Worm (Caenorhabditis elegans) whole organism, late embryonic: Measurements from ENCODE around the gene nspb-1.
"Not testable (repeated sequence)": the region's sequence is repeated elsewhere in the genome, so short reads cannot be mapped to it uniquely, and the experiment has no call there.

Source experiments
- C08G9.2 ChIP-seq: sonication (generic microtip); optimal IDR thresholded peaks from 2 replicates; lab custom pipeline; 2016; ENCODE audit warnings: mild to moderate bottlenecking, missing genetic modification characterization, moderate library complexity, missing compliant biosample characterization
- K02D7.2 ChIP-seq: sonication (generic microtip); optimal IDR thresholded peaks from 2 replicates; lab custom pipeline; 2017; ENCODE audit warnings: mild to moderate bottlenecking, missing genetic modification characterization, missing compliant biosample characterization
- T23F11.4 ChIP-seq: fragments of 200-800 bp; sonication (Bioruptor generic); optimal IDR thresholded peaks from 2 replicates; lab custom pipeline; 2018; ENCODE audit warnings: mild to moderate bottlenecking, missing genetic modification characterization, missing compliant biosample characterization
- Y22D7AL.16 ChIP-seq: sonication (generic microtip); optimal IDR thresholded peaks from 2 replicates; lab custom pipeline; 2016; ENCODE audit warnings: missing genetic modification characterization, missing compliant biosample characterization
- ahr-1 ChIP-seq: sonication (generic microtip); optimal IDR thresholded peaks from 2 replicates; lab custom pipeline; 2016; ENCODE audit warnings: missing genetic modification characterization, missing compliant biosample characterization
- ama-1 ChIP-seq: fragments of 150-350 bp; optimal IDR thresholded peaks from 2 replicates; lab custom pipeline; 2014
- ceh-14 ChIP-seq: sonication (generic microtip); optimal IDR thresholded peaks from 2 replicates; lab custom pipeline; 2016; ENCODE audit warnings: missing genotype, missing genetic modification characterization, missing compliant biosample characterization
- ceh-2 ChIP-seq: sonication (generic microtip); optimal IDR thresholded peaks from 2 replicates; lab custom pipeline; 2016; ENCODE audit warnings: missing genotype, missing genetic modification characterization, missing compliant biosample characterization
- ceh-22 ChIP-seq: sonication (generic microtip); optimal IDR thresholded peaks from 2 replicates; lab custom pipeline; 2017; ENCODE audit warnings: missing biosample characterization, missing genetic modification characterization
- ceh-30 ChIP-seq: fragments of 150-350 bp; optimal IDR thresholded peaks from 2 replicates; lab custom pipeline; 2014; ENCODE audit warnings: missing biosample characterization, missing genetic modification characterization
- ceh-31 ChIP-seq: sonication (generic microtip); optimal IDR thresholded peaks from 2 replicates; lab custom pipeline; 2016; ENCODE audit warnings: missing genetic modification characterization, missing compliant biosample characterization
- ceh-48 ChIP-seq: sonication (generic microtip); optimal IDR thresholded peaks from 2 replicates; lab custom pipeline; 2016; ENCODE audit warnings: missing genetic modification characterization, inconsistent platforms, missing compliant biosample characterization
- dmd-4 ChIP-seq: sonication (generic microtip); optimal IDR thresholded peaks from 2 replicates; lab custom pipeline; 2016; ENCODE audit warnings: borderline replicate concordance, missing genetic modification characterization, missing compliant biosample characterization
- dve-1 ChIP-seq: sonication (generic microtip); optimal IDR thresholded peaks from 2 replicates; lab custom pipeline; 2017; ENCODE audit warnings: antibody characterized with exemption, mild to moderate bottlenecking, missing genetic modification characterization, missing compliant biosample characterization
- ets-4 ChIP-seq: sonication (generic microtip); optimal IDR thresholded peaks from 2 replicates; lab custom pipeline; 2016; ENCODE audit warnings: missing genetic modification characterization, missing compliant biosample characterization
- eyg-1 ChIP-seq: sonication (generic microtip); optimal IDR thresholded peaks from 2 replicates; lab custom pipeline; 2016; ENCODE audit warnings: missing genotype, missing genetic modification characterization, missing compliant biosample characterization
- fax-1 ChIP-seq: sonication (generic microtip); optimal IDR thresholded peaks from 2 replicates; lab custom pipeline; 2016; ENCODE audit warnings: missing genotype, missing genetic modification characterization, missing compliant biosample characterization
- hlh-30 ChIP-seq: sonication (generic microtip); optimal IDR thresholded peaks from 2 replicates; lab custom pipeline; 2017; ENCODE audit warnings: antibody characterized with exemption, missing genetic modification characterization, missing compliant biosample characterization; ENCODE audit not compliant: insufficient read depth
- madf-2 ChIP-seq: sonication (generic microtip); optimal IDR thresholded peaks from 2 replicates; lab custom pipeline; 2017; ENCODE audit warnings: missing genetic modification characterization, missing compliant biosample characterization
- mec-3 ChIP-seq: sonication (generic microtip); optimal IDR thresholded peaks from 2 replicates; lab custom pipeline; 2016; ENCODE audit warnings: borderline replicate concordance, missing genetic modification characterization, missing compliant biosample characterization
- nfya-1 ChIP-seq: sonication (generic microtip); optimal IDR thresholded peaks from 2 replicates; lab custom pipeline; 2017; ENCODE audit warnings: missing genetic modification characterization, mild to moderate bottlenecking, missing compliant biosample characterization, antibody characterized with exemption, moderate library complexity
- nhr-11 ChIP-seq: fragments of 150-350 bp; optimal IDR thresholded peaks from 2 replicates; lab custom pipeline; 2014; ENCODE audit warnings: missing biosample characterization, missing genetic modification characterization
- nhr-232 ChIP-seq: sonication (generic microtip); optimal IDR thresholded peaks from 2 replicates; lab custom pipeline; 2016; ENCODE audit warnings: missing genetic modification characterization, missing compliant biosample characterization
- odd-2 ChIP-seq: sonication (generic microtip); optimal IDR thresholded peaks from 2 replicates; lab custom pipeline; 2017; ENCODE audit warnings: antibody characterized with exemption, mild to moderate bottlenecking, missing genetic modification characterization, missing compliant biosample characterization
- pat-9 ChIP-seq: fragments of 200-800 bp; sonication (Bioruptor generic); optimal IDR thresholded peaks from 2 replicates; lab custom pipeline; 2018; ENCODE audit warnings: mild to moderate bottlenecking, missing genetic modification characterization, moderate library complexity, missing compliant biosample characterization
- pha-2 ChIP-seq: sonication (generic microtip); optimal IDR thresholded peaks from 2 replicates; lab custom pipeline; 2017; ENCODE audit warnings: mild to moderate bottlenecking, missing genetic modification characterization, missing compliant biosample characterization
- pha-4 ChIP-seq: fragments of 150-350 bp; optimal IDR thresholded peaks from 2 replicates; lab custom pipeline; 2018; ENCODE audit warnings: missing biosample characterization, missing genetic modification reagents, missing genetic modification characterization
- pros-1 ChIP-seq: fragments of 150-350 bp; optimal IDR thresholded peaks from 2 replicates; lab custom pipeline; 2014; ENCODE audit warnings: missing biosample characterization, missing genetic modification reagents, missing genetic modification characterization
- ref-2 ChIP-seq: sonication (generic microtip); optimal IDR thresholded peaks from 2 replicates; lab custom pipeline; 2016; ENCODE audit warnings: missing genetic modification characterization, missing compliant biosample characterization
- sdc-2 ChIP-seq: sonication (generic microtip); optimal IDR thresholded peaks from 2 replicates; lab custom pipeline; 2016; ENCODE audit warnings: missing genotype, missing genetic modification characterization, missing compliant biosample characterization
- sox-2 ChIP-seq: fragments of 200-800 bp; sonication (Bioruptor generic); IDR thresholded peaks from 2 replicates; pipeline ENCODE4 v1.3.6; 2022; ENCODE audit warnings: missing genetic modification reagents, missing genetic modification characterization, missing compliant biosample characterization
- syd-9 ChIP-seq: sonication (generic microtip); optimal IDR thresholded peaks from 2 replicates; lab custom pipeline; 2016; ENCODE audit warnings: mild to moderate bottlenecking, missing genetic modification characterization, moderate library complexity, missing compliant biosample characterization
- tbx-2 ChIP-seq: sonication (generic microtip); optimal IDR thresholded peaks from 2 replicates; lab custom pipeline; 2016; ENCODE audit warnings: missing genetic modification characterization, missing compliant biosample characterization
- tbx-7 ChIP-seq: sonication (generic microtip); optimal IDR thresholded peaks from 2 replicates; lab custom pipeline; 2016; ENCODE audit warnings: missing genotype, missing genetic modification characterization, missing compliant biosample characterization
- ttx-3 ChIP-seq: sonication (generic microtip); optimal IDR thresholded peaks from 2 replicates; lab custom pipeline; 2016; ENCODE audit warnings: missing genetic modification reagents, missing genetic modification characterization, missing compliant biosample characterization
- unc-3 ChIP-seq, 2 experiments: fragments of 200-800 bp in 1 of 2; sonication (Bioruptor generic) in 1 of 2; sonication (generic microtip) in 1 of 2; conservative IDR thresholded peaks in 1 of 2; optimal IDR thresholded peaks in 1 of 2; 2 replicates each; pipeline versions ENCODE4 v1.3.6 to Lab custom; 2016 to 2022; ENCODE audit warnings: missing compliant biosample characterization in 2 of 2, missing genetic modification characterization in 2 of 2, missing genetic modification reagents in 1 of 2
- unc-42 ChIP-seq: sonication (generic microtip); optimal IDR thresholded peaks from 2 replicates; lab custom pipeline; 2016; ENCODE audit warnings: missing genotype, missing genetic modification characterization, missing compliant biosample characterization
- unc-86 ChIP-seq: sonication (generic microtip); optimal IDR thresholded peaks from 2 replicates; lab custom pipeline; 2016; ENCODE audit warnings: missing genetic modification characterization, missing compliant biosample characterization
- zip-5 ChIP-seq: sonication (generic microtip); optimal IDR thresholded peaks from 2 replicates; lab custom pipeline; 2016; ENCODE audit warnings: missing genetic modification characterization, missing compliant biosample characterization

The nspb-1 gene

ce11 chrIV:6598740-6599139 lies 7.8 kb upstream of the nspb-1 start, which contains the start of gene nspb-5:
Gene nspb-5 (plus strand): TSS chrIV:6599040.
- not testable (repeated sequence) for TF ChIP-seq ceh-22 (tag; lab: Kevin White, UChicago); ahr-1; K02D7.2

- not testable (repeated sequence) for TF ChIP-seq syd-9, pat-9, ceh-2 (tag; lab: Kevin White, UChicago)
Observed at ce11 chrIV:6597918-6598317, 7.0 kb upstream of the nspb-1 start, which contains the start of gene nspb-4. Gene nspb-4 (plus strand): TSS chrIV:6598218.

- TF ChIP-seq nhr-11 (tag; lab: Kevin White, UChicago) (no peak), unc-86 (tag; lab: Kevin White, UChicago) (no peak)
Observed at ce11 chrIV:6597298-6597697, 6.4 kb upstream of the nspb-1 start, which contains the start of gene F38A5.6. Gene F38A5.6 (minus strand): TSS chrIV:6597398.

- no peak for TF ChIP-seq ttx-3 (tag; lab: Kevin White, UChicago)
- TF ChIP-seq ets-4 (tag; lab: Kevin White, UChicago), result no peak
- TF ChIP-seq tbx-7, result no peak
- no peak for TF ChIP-seq ceh-14 (tag; lab: Kevin White, UChicago)
Observed at ce11 chrIV:6595912-6596311, 5.0 kb upstream of the nspb-1 start, which contains the start of gene F38A5.22. Gene F38A5.22 (minus strand): TSS chrIV:6595940.

- TF ChIP-seq unc-42, nhr-232, ceh-48 (tag; lab: Kevin White, UChicago): not testable (repeated sequence)
Observed at ce11 chrIV:6594871-6595270, 4.0 kb upstream of the nspb-1 start, which contains the start of gene nspb-3. Gene nspb-3 (minus strand): TSS chrIV:6594971.

- TF ChIP-seq sdc-2 (tag; lab: Kevin White, UChicago) (no peak), zip-5 (tag; lab: Kevin White, UChicago) (no peak), C08G9.2 (no peak), odd-2 (tag; lab: Kevin White, UChicago) (no peak), ref-2 (tag; lab: Kevin White, UChicago) (no peak), pha-2 (no peak), ceh-30 (no peak), T23F11.4 (no peak), ttx-3 (tag; lab: Kevin White, UChicago) (no peak), Y22D7AL.16 (no peak), nhr-11 (tag; lab: Kevin White, UChicago) (no peak), dve-1 (no peak), sox-2 (GFP tag; lab: Robert Waterston, UW) (no peak), tbx-2 (tag; lab: Kevin White, UChicago) (no peak), mec-3 (tag; lab: Kevin White, UChicago) (no peak), ceh-22 (tag; lab: Kevin White, UChicago) (no peak)
Observed at ce11 chrIV:6590029-6590428, 881 bp downstream of the nspb-1 start, which contains the start of the genes lec-11 and irld-7. Gene lec-11 (minus strand): TSS chrIV:6590154. Gene irld-7 (plus strand): TSS chrIV:6590360.

ce11 chrIV:6588080-6588613 lies 2.8 kb downstream of the nspb-1 start:
- TF ChIP-seq pha-4 (tag; lab: Kevin White, UChicago) (no peak), fax-1 (no peak), ceh-22 (tag; lab: Kevin White, UChicago) (no peak), ama-1 (lab: Kevin White, UChicago) (no peak), pros-1 (tag; lab: Kevin White, UChicago) (no peak), unc-86 (tag; lab: Kevin White, UChicago) (no peak), unc-42 (tag; lab: Kevin White, UChicago) (no peak), hlh-30 (tag; lab: Kevin White, UChicago) (no peak), dve-1 (no peak), madf-2 (tag; lab: Kevin White, UChicago) (no peak), dmd-4 (no peak), eyg-1 (tag; lab: Kevin White, UChicago) (no peak), nfya-1 (tag; lab: Kevin White, UChicago) (no peak), unc-3 (GFP tag; conservative IDR thresholded peaks at IDR 0.05; lab: Robert Waterston, UW) (no peak), unc-3 (tag; optimal IDR thresholded peaks at IDR 0.05; lab: Kevin White, UChicago) (no peak), sdc-2 (tag; lab: Kevin White, UChicago) (no peak), ttx-3 (tag; lab: Kevin White, UChicago) (no peak), Y22D7AL.16 (no peak), pha-2 (no peak), ceh-31 (no peak)
